Worm (Caenorhabditis elegans): Measurements from ENCODE around the gene xbx-4.

DNA sequence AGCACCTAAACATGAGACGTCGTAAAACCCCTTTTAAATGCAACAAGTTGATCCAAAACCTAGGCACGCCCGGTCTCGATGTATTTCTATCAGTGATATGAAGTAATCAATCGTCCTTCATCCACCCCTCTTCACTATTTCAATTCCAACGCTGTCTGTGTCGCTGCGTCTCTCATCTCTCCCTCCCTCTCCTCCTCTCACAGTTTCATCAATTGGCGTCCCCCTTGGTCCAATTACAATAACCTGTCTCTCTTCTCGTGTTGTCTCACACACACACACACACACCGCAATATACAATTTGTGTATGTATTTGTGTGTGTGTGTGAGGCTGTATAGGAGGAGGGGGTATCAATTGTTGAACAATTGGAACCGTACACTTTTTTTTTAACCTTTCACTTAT is 31.3 kb upstream of the xbx-4 start:
- TF ChIP-seq K09A11.1 (tag; optimal IDR thresholded peaks at IDR 0.05; ENCODE audit: insufficient read depth) = no peak
- no peak for TF ChIP-seq hlh-8 (tag; optimal IDR thresholded peaks at IDR 0.05)
- no peak for TF ChIP-seq elt-2 (tag; optimal IDR thresholded peaks at IDR 0.05)
- TF ChIP-seq mec-3 (tag; optimal IDR thresholded peaks at IDR 0.05; ENCODE audit: borderline replicate concordance) = no peak
- no peak for TF ChIP-seq nhr-11 (tag; optimal IDR thresholded peaks at IDR 0.05)
- TF ChIP-seq ceh-19 (GFP tag; optimal IDR thresholded peaks at IDR 0.05) = no peak
- no peak for TF ChIP-seq ceh-22 (tag; optimal IDR thresholded peaks at IDR 0.05)
- no peak for TF ChIP-seq pha-4 (tag; optimal IDR thresholded peaks at IDR 0.05)
- TF ChIP-seq ahr-1 (tag; optimal IDR thresholded peaks at IDR 0.05) = no peak
- no peak for TF ChIP-seq pag-3 (tag; optimal IDR thresholded peaks at IDR 0.05; ENCODE audit: borderline replicate concordance)
- TF ChIP-seq fkh-10 (GFP tag; optimal IDR thresholded peaks at IDR 0.05) = no peak
- TF ChIP-seq ceh-34 (tag; optimal IDR thresholded peaks at IDR 0.05) = no peak

Measured in whole organism, late embryonic.